Worm (Caenorhabditis elegans) whole organism, early embryonic: ENCODE measurements around the gene DC2.5.
"Not testable (repeated sequence)": the region's sequence is repeated elsewhere in the genome, so short reads cannot be mapped to it uniquely, and the experiment has no call there.

Experiments used
- B0310.2 ChIP-seq: sonication (generic microtip); optimal IDR thresholded peaks from 2 replicates; lab custom pipeline; 2016; ENCODE audit warnings: mild to moderate bottlenecking, missing genetic modification characterization, missing compliant biosample characterization
- aly-1 ChIP-seq: sonication (generic microtip); optimal IDR thresholded peaks from 2 replicates; lab custom pipeline; 2016; ENCODE audit warnings: missing genetic modification characterization, missing compliant biosample characterization
- ama-1 ChIP-seq: fragments of 150-350 bp; optimal IDR thresholded peaks from 2 replicates; lab custom pipeline; 2014
- ceh-36 ChIP-seq: sonication (generic microtip); optimal IDR thresholded peaks from 2 replicates; lab custom pipeline; 2016; ENCODE audit warnings: missing genetic modification characterization, inconsistent platforms, missing compliant biosample characterization
- ets-7 ChIP-seq: sonication (generic microtip); optimal IDR thresholded peaks from 2 replicates; lab custom pipeline; 2016; ENCODE audit warnings: missing genotype, missing genetic modification characterization, missing compliant biosample characterization
- hnd-1 ChIP-seq: sonication (generic microtip); optimal IDR thresholded peaks from 2 replicates; lab custom pipeline; 2016; ENCODE audit warnings: missing genetic modification characterization, missing compliant biosample characterization
- scrt-1 ChIP-seq: fragments of 200-800 bp; sonication (Bioruptor generic); IDR thresholded peaks from 2 replicates; pipeline ENCODE4 v1.3.6; 2022; ENCODE audit warnings: missing genetic modification characterization, missing compliant biosample characterization

ce11 chrV:212687-213086, at the start of gene DC2.5:
- TF ChIP-seq ama-1; aly-1; ets-7 (tag; lab: Kevin White, UChicago); ceh-36 (tag; lab: Kevin White, UChicago); B0310.2 (tag; lab: Kevin White, UChicago); hnd-1 (tag; lab: Kevin White, UChicago); scrt-1 (GFP tag; lab: Robert Waterston, UW): not testable (repeated sequence)
